Worm (Caenorhabditis elegans): ENCODE data around the gene lin-26.

The lin-26 gene

ce11 chrII:7698406-7698805, 16.4 kb downstream of the lin-26 start, which contains the start of gene B0495.5:
B0495.5 (minus strand) TSS chrII:7698506.
- TF ChIP-seq nhr-90 (tag; optimal IDR thresholded peaks at IDR 0.05) (no peak), ztf-22 (GFP tag; optimal IDR thresholded peaks at IDR 0.05) (no peak), snpc-1.1 (tag; optimal IDR thresholded peaks at IDR 0.05; ENCODE audit: insufficient read depth) (no peak), dpff-1 (tag; optimal IDR thresholded peaks at IDR 0.05) (no peak), snpc-3.4 (tag; optimal IDR thresholded peaks at IDR 0.05) (no peak), ekl-4 (GFP tag; IDR thresholded peaks at IDR 0.05) (no peak), ztf-6 (GFP tag; IDR thresholded peaks at IDR 0.05) (no peak), die-1 (tag; optimal IDR thresholded peaks at IDR 0.05) (no peak), egrh-3 (GFP tag; IDR thresholded peaks at IDR 0.05) (no peak), rcor-1 (GFP tag; IDR thresholded peaks at IDR 0.05) (no peak), mes-4 (tag; optimal IDR thresholded peaks at IDR 0.05) (no peak), F49E8.2 (tag; optimal IDR thresholded peaks at IDR 0.05; ENCODE audit: insufficient read depth) (no peak), hlh-26 (GFP tag; conservative IDR thresholded peaks at IDR 0.05) (no peak), sea-2 (GFP tag; IDR thresholded peaks at IDR 0.05) (no peak), nhr-27 (tag; optimal IDR thresholded peaks at IDR 0.05) (no peak), nhr-120 (GFP tag; IDR thresholded peaks at IDR 0.05) (no peak), gei-17 (GFP tag; optimal IDR thresholded peaks at IDR 0.05) (no peak), somi-1 (GFP tag; optimal IDR thresholded peaks at IDR 0.05) (no peak), let-526 (GFP tag; IDR thresholded peaks at IDR 0.05) (no peak)

- TF ChIP-seq lsl-1 (GFP tag; optimal IDR thresholded peaks at IDR 0.05): peak; percentile 49
- TF ChIP-seq B0019.2 (GFP tag; conservative IDR thresholded peaks at IDR 0.05): no peak
These were observed 17.0 kb downstream of the lin-26 start, which contains the start of the genes moa-2 and cdk-11.1 for ce11 chrII:7699009-7699408. moa-2 (minus strand) TSS chrII:7699033. cdk-11.1 (plus strand) TSS chrII:7699235.

- no peak for TF ChIP-seq attf-5 (GFP tag; optimal IDR thresholded peaks at IDR 0.05)
- no peak for TF ChIP-seq ceh-58 (GFP tag; IDR thresholded peaks at IDR 0.05)
- TF ChIP-seq tlf-1 (GFP tag; optimal IDR thresholded peaks at IDR 0.05): no peak
- TF ChIP-seq athp-1 (tag; optimal IDR thresholded peaks at IDR 0.05): no peak
- no peak for TF ChIP-seq attf-3 (GFP tag; conservative IDR thresholded peaks at IDR 0.05)
- no peak for TF ChIP-seq mcd-1 (GFP tag; IDR thresholded peaks at IDR 0.05)
- no peak for TF ChIP-seq C06A6.2 (GFP tag; conservative IDR thresholded peaks at IDR 0.05)
- TF ChIP-seq ztf-28 (GFP tag; IDR thresholded peaks at IDR 0.05): no peak
- TF ChIP-seq hmg-1.2 (GFP tag; IDR thresholded peaks at IDR 0.05): no peak
- no peak for TF ChIP-seq ztf-22 (GFP tag; optimal IDR thresholded peaks at IDR 0.05)
These were observed 22.4 kb downstream of the lin-26 start for ce11 chrII:7704387-7704786.

ce11 chrII:7705152-7705551, 23.2 kb downstream of the lin-26 start, which contains the start of gene B0495.7:
B0495.7 (minus strand) TSS chrII:7705233.
- TF ChIP-seq repo-1 (tag; optimal IDR thresholded peaks at IDR 0.05): no peak
- no peak for TF ChIP-seq snpc-4 (GFP tag; optimal IDR thresholded peaks at IDR 0.05)
- TF ChIP-seq snpc-4 (tag; optimal IDR thresholded peaks at IDR 0.05): no peak
- no peak for TF ChIP-seq attf-5 (GFP tag; optimal IDR thresholded peaks at IDR 0.05)
- no peak for TF ChIP-seq egl-18 (GFP tag; IDR thresholded peaks at IDR 0.05)
- no peak for TF ChIP-seq nfya-1 (tag; optimal IDR thresholded peaks at IDR 0.05; ENCODE audit: borderline replicate concordance, insufficient read depth)
- TF ChIP-seq ceh-100 (GFP tag; IDR thresholded peaks at IDR 0.05): no peak
- TF ChIP-seq nhr-80 (tag; optimal IDR thresholded peaks at IDR 0.05): peak; percentile 73
- no peak for TF ChIP-seq lsl-1 (GFP tag; optimal IDR thresholded peaks at IDR 0.05)
- no peak for TF ChIP-seq ztf-26 (tag; optimal IDR thresholded peaks at IDR 0.05)
- no peak for TF ChIP-seq hmg-1.2 (GFP tag; IDR thresholded peaks at IDR 0.05)
- no peak for TF ChIP-seq cebp-1 (GFP tag; IDR thresholded peaks at IDR 0.05)
- peak; percentile 46 for TF ChIP-seq cebp-1 (tag; optimal IDR thresholded peaks at IDR 0.05)
- no peak for TF ChIP-seq hsf-1 (GFP tag; IDR thresholded peaks at IDR 0.05)

Data from whole organism, young adult.